ENCODE assay signal across 3 worm cellular contexts in genomic region chrII:8106921-8107695, ce11.
TF ChIP-seq lines count a peak whose summit lies in the region.

TSS of gene chst-1 (minus strand) at chrII:8106971.
TSS of gene C41C4.9 (plus strand) at chrII:8107645.

TF ChIP-seq in whole organism, L1 larva, 84 proteins besides CTCF, POLR2A, EP300 and RAD21 (continued from another document and continues in another):
- TF ChIP-seq unc-130 (tag; optimal IDR thresholded peaks at IDR 0.05; lab: Kevin White, UChicago): peak; percentile 55
- peak; percentile 23 for TF ChIP-seq ceh-8 (GFP tag; optimal IDR thresholded peaks at IDR 0.05; lab: Kevin White, UChicago)
- peak; percentile 81 for TF ChIP-seq C16A3.4 (tag; optimal IDR thresholded peaks at IDR 0.05; lab: Kevin White, UChicago)
- no peak for TF ChIP-seq mef-2 (tag; optimal IDR thresholded peaks at IDR 0.05; lab: Kevin White, UChicago)
- TF ChIP-seq nhr-20 (tag; optimal IDR thresholded peaks at IDR 0.05; lab: Kevin White, UChicago): peak; percentile 61
- TF ChIP-seq ces-1 (GFP tag; optimal IDR thresholded peaks at IDR 0.05; lab: Kevin White, UChicago): no peak
- peak; percentile 57 for TF ChIP-seq vab-15 (tag; optimal IDR thresholded peaks at IDR 0.05; lab: Kevin White, UChicago)
- TF ChIP-seq nhr-84 (tag; optimal IDR thresholded peaks at IDR 0.05; lab: Kevin White, UChicago): no peak
- no peak for TF ChIP-seq fkh-8 (tag; optimal IDR thresholded peaks at IDR 0.05; lab: Kevin White, UChicago)
- TF ChIP-seq mdl-1 (tag; optimal IDR thresholded peaks at IDR 0.05; lab: Kevin White, UChicago): peak in 1 of 2 experiments; percentile 79
- peak; percentile 50 to 51 for TF ChIP-seq efl-1 (optimal IDR thresholded peaks at IDR 0.05; lab: Kevin White, UChicago)
- peak; percentile 20 to 96 for TF ChIP-seq efl-1 (GFP tag; optimal IDR thresholded peaks at IDR 0.05 in 1 of 2; lab: Kevin White, UChicago)
- no peak for TF ChIP-seq lir-3 (tag; optimal IDR thresholded peaks at IDR 0.05; lab: Kevin White, UChicago; ENCODE audit: poor library complexity)
- TF ChIP-seq sox-4 (tag; optimal IDR thresholded peaks at IDR 0.05; lab: Kevin White, UChicago): no peak
- no peak for TF ChIP-seq C34B4.2 (tag; optimal IDR thresholded peaks at IDR 0.05; lab: Kevin White, UChicago)
- TF ChIP-seq lin-15B (tag; optimal IDR thresholded peaks at IDR 0.05; lab: Kevin White, UChicago): no peak
- no peak for TF ChIP-seq pax-3 (tag; optimal IDR thresholded peaks at IDR 0.05; lab: Kevin White, UChicago)
- TF ChIP-seq lin-39 (tag; optimal IDR thresholded peaks at IDR 0.05; lab: Kevin White, UChicago): no peak
- TF ChIP-seq fkh-10 (GFP tag; optimal IDR thresholded peaks at IDR 0.05; lab: Kevin White, UChicago): no peak
- TF ChIP-seq lin-14 (GFP tag; optimal IDR thresholded peaks at IDR 0.05; lab: Kevin White, UChicago): peak; percentile 34
- TF ChIP-seq sptf-1 (tag; optimal IDR thresholded peaks at IDR 0.05; lab: Kevin White, UChicago): no peak
- no peak for TF ChIP-seq nhr-28 (tag; optimal IDR thresholded peaks at IDR 0.05; lab: Kevin White, UChicago)
- TF ChIP-seq ets-5 (GFP tag; IDR thresholded peaks at IDR 0.05; lab: Robert Waterston, UW): no peak
- TF ChIP-seq skn-1 (tag; optimal IDR thresholded peaks at IDR 0.05; lab: Kevin White, UChicago): peak; percentile 76
- TF ChIP-seq lin-13 (GFP tag; optimal IDR thresholded peaks at IDR 0.05; lab: Kevin White, UChicago): peak; percentile 17
- peak; percentile 29 for TF ChIP-seq snpc-4 (tag; optimal IDR thresholded peaks at IDR 0.05; lab: Kevin White, UChicago)
- no peak for TF ChIP-seq isw-1 (GFP tag; IDR thresholded peaks at IDR 0.05; lab: Robert Waterston, UW)
- TF ChIP-seq nhr-71 (tag; optimal IDR thresholded peaks at IDR 0.05; lab: Kevin White, UChicago): peak; percentile 74
- TF ChIP-seq nhr-76 (tag; optimal IDR thresholded peaks at IDR 0.05; lab: Kevin White, UChicago): no peak
- no peak for TF ChIP-seq ceh-88 (GFP tag; IDR thresholded peaks at IDR 0.05; lab: Robert Waterston, UW)
- TF ChIP-seq aha-1 (tag; optimal IDR thresholded peaks at IDR 0.05; lab: Kevin White, UChicago): no peak
- no peak for TF ChIP-seq nhr-237 (tag; optimal IDR thresholded peaks at IDR 0.05; lab: Kevin White, UChicago)
- no peak for TF ChIP-seq nhr-12 (tag; optimal IDR thresholded peaks at IDR 0.05; lab: Kevin White, UChicago)
- no peak for TF ChIP-seq zag-1 (tag; optimal IDR thresholded peaks at IDR 0.05; lab: Kevin White, UChicago)
- no peak for TF ChIP-seq C04F5.9 (tag; optimal IDR thresholded peaks at IDR 0.05; lab: Kevin White, UChicago)
- TF ChIP-seq tlp-1 (tag; optimal IDR thresholded peaks at IDR 0.05; lab: Kevin White, UChicago): no peak
- TF ChIP-seq nhr-11 (tag; optimal IDR thresholded peaks at IDR 0.05; lab: Kevin White, UChicago): no peak
- TF ChIP-seq Y116A8C.19 (tag; optimal IDR thresholded peaks at IDR 0.05; lab: Kevin White, UChicago; ENCODE audit: borderline replicate concordance): no peak
- peak; percentile 19 for TF ChIP-seq irx-1 (tag; optimal IDR thresholded peaks at IDR 0.05; lab: Kevin White, UChicago)
- no peak for TF ChIP-seq sup-37 (GFP tag; optimal IDR thresholded peaks at IDR 0.05; lab: Kevin White, UChicago)
- TF ChIP-seq ama-1 (optimal IDR thresholded peaks at IDR 0.05; lab: Kevin White, UChicago): no peak
- peak; percentile 29 to 84 for TF ChIP-seq lin-35 (GFP tag; optimal IDR thresholded peaks at IDR 0.05; lab: Kevin White, UChicago)
- peak; percentile 70 for TF ChIP-seq nhr-47 (tag; optimal IDR thresholded peaks at IDR 0.05; lab: Kevin White, UChicago)
- TF ChIP-seq nhr-85 (tag; lab: Kevin White, UChicago): peak; percentile 78
- peak; percentile 37 for TF ChIP-seq aly-2 (tag; optimal IDR thresholded peaks at IDR 0.05; lab: Kevin White, UChicago)
- TF ChIP-seq efl-3 (GFP tag; optimal IDR thresholded peaks at IDR 0.05; lab: Kevin White, UChicago): no peak

TF ChIP-seq in whole organism, L3 larva, 47 proteins besides CTCF, POLR2A, EP300 and RAD21 (continued from another document):
- TF ChIP-seq nhr-43 (tag; optimal IDR thresholded peaks at IDR 0.05; lab: Kevin White, UChicago; ENCODE audit: poor library complexity, severe bottlenecking) (peak; percentile 83), nhr-28 (tag; optimal IDR thresholded peaks at IDR 0.05; lab: Kevin White, UChicago) (no peak), nhr-25 (tag; optimal IDR thresholded peaks at IDR 0.05; lab: Kevin White, UChicago) (peak; percentile 75), unc-62 (GFP tag; optimal IDR thresholded peaks at IDR 0.05; lab: Kevin White, UChicago) (no peak), nhr-11 (tag; optimal IDR thresholded peaks at IDR 0.05; lab: Kevin White, UChicago) (no peak), hmg-11 (tag; optimal IDR thresholded peaks at IDR 0.05; lab: Kevin White, UChicago) (no peak), lin-15B (tag; optimal IDR thresholded peaks at IDR 0.05; lab: Kevin White, UChicago) (no peak), fos-1 (tag; optimal IDR thresholded peaks at IDR 0.05; lab: Kevin White, UChicago) (no peak), elt-1 (tag; optimal IDR thresholded peaks at IDR 0.05; lab: Kevin White, UChicago) (no peak), lsy-12 (tag; optimal IDR thresholded peaks at IDR 0.05; lab: Kevin White, UChicago) (peak; percentile 76), ceh-28 (tag; optimal IDR thresholded peaks at IDR 0.05; lab: Kevin White, UChicago) (no peak), snpc-4 (tag; optimal IDR thresholded peaks at IDR 0.05; lab: Kevin White, UChicago) (no peak), elt-3 (tag; optimal IDR thresholded peaks at IDR 0.05; lab: Kevin White, UChicago) (peak in 1 of 3 experiments; percentile 79), pha-4 (tag; optimal IDR thresholded peaks at IDR 0.05; lab: Kevin White, UChicago) (no peak), egl-5 (tag; optimal IDR thresholded peaks at IDR 0.05; lab: Kevin White, UChicago) (peak; percentile 0), nhr-237 (tag; optimal IDR thresholded peaks at IDR 0.05; lab: Kevin White, UChicago) (no peak), nhr-23 (tag; optimal IDR thresholded peaks at IDR 0.05; lab: Kevin White, UChicago) (no peak), ztf-4 (tag; optimal IDR thresholded peaks at IDR 0.05; lab: Kevin White, UChicago) (no peak), elt-2 (tag; optimal IDR thresholded peaks at IDR 0.05; lab: Kevin White, UChicago) (peak; percentile 60), fkh-10 (GFP tag; optimal IDR thresholded peaks at IDR 0.05; lab: Kevin White, UChicago) (no peak)
TF ChIP-seq in whole organism, L3 larva: peak in this region for 14.

TF ChIP-seq in whole organism, young adult, 124 proteins besides CTCF, POLR2A, EP300 and RAD21 (continued from another document and continues in another):
- TF ChIP-seq attf-6 (GFP tag; IDR thresholded peaks at IDR 0.05; lab: Robert Waterston, UW): peak; percentile 51; the same call in 1 of the 2 replicates
- TF ChIP-seq madf-10 (tag; optimal IDR thresholded peaks at IDR 0.05; lab: Kevin White, UChicago): peak; percentile 75
- peak; percentile 84 for TF ChIP-seq fkh-3 (tag; optimal IDR thresholded peaks at IDR 0.05; lab: Kevin White, UChicago)
- TF ChIP-seq C06A6.2 (GFP tag; conservative IDR thresholded peaks at IDR 0.05; lab: Robert Waterston, UW): peak; percentile 53; the same call in 1 of the 2 replicates
- TF ChIP-seq T07F8.4 (tag; optimal IDR thresholded peaks at IDR 0.05; lab: Kevin White, UChicago): peak; percentile 74
- peak; percentile 91 for TF ChIP-seq nfyb-1 (GFP tag; IDR thresholded peaks at IDR 0.05; lab: Robert Waterston, UW)
- TF ChIP-seq gei-17 (GFP tag; optimal IDR thresholded peaks at IDR 0.05; lab: Kevin White, UChicago): no peak
- TF ChIP-seq F39B2.1 (GFP tag; IDR thresholded peaks at IDR 0.05; lab: Robert Waterston, UW): peak; percentile 58; the same call in 1 of the 2 replicates
- peak; percentile 8 for TF ChIP-seq lsy-27 (tag; optimal IDR thresholded peaks at IDR 0.05; lab: Kevin White, UChicago; ENCODE audit: borderline replicate concordance, insufficient read depth)
- 0 out of 2 replicates have a peak, but pooled peaks have one; percentile 90 for TF ChIP-seq F37B4.10 (GFP tag; IDR thresholded peaks at IDR 0.05; lab: Robert Waterston, UW)
- peak; percentile 86 for TF ChIP-seq B0261.1 (tag; optimal IDR thresholded peaks at IDR 0.05; lab: Kevin White, UChicago)
- TF ChIP-seq lsl-1 (GFP tag; optimal IDR thresholded peaks at IDR 0.05; lab: Kevin White, UChicago): no peak
- TF ChIP-seq ceh-100 (GFP tag; IDR thresholded peaks at IDR 0.05; lab: Robert Waterston, UW): peak; percentile 75
- TF ChIP-seq hmg-20 (GFP tag; IDR thresholded peaks at IDR 0.05; lab: Robert Waterston, UW): peak; percentile 75
- TF ChIP-seq dox-1 (GFP tag; IDR thresholded peaks at IDR 0.05; lab: Robert Waterston, UW): no peak
- TF ChIP-seq mes-4 (tag; optimal IDR thresholded peaks at IDR 0.05; lab: Kevin White, UChicago): peak; percentile 68
- TF ChIP-seq rpc-1 (optimal IDR thresholded peaks at IDR 0.05; lab: Kevin White, UChicago): peak; percentile 94
- TF ChIP-seq rpc-1 (tag; optimal IDR thresholded peaks at IDR 0.05; lab: Kevin White, UChicago): peak; percentile 97
- peak; percentile 85 to 97 for TF ChIP-seq rec-8 (tag; optimal IDR thresholded peaks at IDR 0.05; lab: Kevin White, UChicago)
- peak; percentile 88 for TF ChIP-seq chd-7 (tag; optimal IDR thresholded peaks at IDR 0.05; lab: Kevin White, UChicago)
- peak; percentile 67 for TF ChIP-seq nhr-179 (tag; optimal IDR thresholded peaks at IDR 0.05; lab: Kevin White, UChicago)
- TF ChIP-seq F23B12.7 (tag; optimal IDR thresholded peaks at IDR 0.05; lab: Kevin White, UChicago; ENCODE audit: insufficient read depth): peak; percentile 81
- TF ChIP-seq aptf-3 (GFP tag; IDR thresholded peaks at IDR 0.05; lab: Robert Waterston, UW): peak; percentile 89; the same call in 1 of the 2 replicates
- peak; percentile 41 for TF ChIP-seq F49E8.2 (tag; optimal IDR thresholded peaks at IDR 0.05; lab: Kevin White, UChicago; ENCODE audit: insufficient read depth)
- peak; percentile 93 for TF ChIP-seq Y56A3A.18 (GFP tag; IDR thresholded peaks at IDR 0.05; lab: Robert Waterston, UW)
- TF ChIP-seq sea-2 (GFP tag; IDR thresholded peaks at IDR 0.05; lab: Robert Waterston, UW): no peak
- no peak for TF ChIP-seq B0019.2 (GFP tag; conservative IDR thresholded peaks at IDR 0.05; lab: Robert Waterston, UW)
- TF ChIP-seq tlf-1 (GFP tag; optimal IDR thresholded peaks at IDR 0.05; lab: Kevin White, UChicago): peak; percentile 64
- peak; percentile 95 for TF ChIP-seq egl-44 (GFP tag; IDR thresholded peaks at IDR 0.05; lab: Robert Waterston, UW)
- no peak; the same call in 1 of the 2 replicates for TF ChIP-seq lir-1 (GFP tag; conservative IDR thresholded peaks at IDR 0.05; lab: Robert Waterston, UW)
- no peak for TF ChIP-seq lin-35 (GFP tag; optimal IDR thresholded peaks at IDR 0.05; lab: Kevin White, UChicago)
- TF ChIP-seq ccch-3 (GFP tag; optimal IDR thresholded peaks at IDR 0.05; lab: Kevin White, UChicago): no peak
- peak; percentile 36 for TF ChIP-seq ztf-3 (GFP tag; optimal IDR thresholded peaks at IDR 0.05; lab: Kevin White, UChicago)
- peak; percentile 43 for TF ChIP-seq efl-1 (GFP tag; optimal IDR thresholded peaks at IDR 0.05; lab: Kevin White, UChicago)
- TF ChIP-seq B0336.3 (GFP tag; IDR thresholded peaks at IDR 0.05; lab: Robert Waterston, UW): no peak; the same call in 1 of the 2 replicates
- TF ChIP-seq repo-1 (tag; optimal IDR thresholded peaks at IDR 0.05; lab: Kevin White, UChicago): peak; percentile 78
- TF ChIP-seq K11D2.4 (GFP tag; IDR thresholded peaks at IDR 0.05; lab: Robert Waterston, UW): no peak
- peak; percentile 91 for TF ChIP-seq ekl-4 (GFP tag; IDR thresholded peaks at IDR 0.05; lab: Robert Waterston, UW)
- peak; percentile 69 for TF ChIP-seq hmg-1.2 (GFP tag; IDR thresholded peaks at IDR 0.05; lab: Robert Waterston, UW)
- no peak for TF ChIP-seq bed-2 (GFP tag; IDR thresholded peaks at IDR 0.05; lab: Robert Waterston, UW)
- peak; percentile 93 for TF ChIP-seq F57A8.1 (GFP tag; optimal IDR thresholded peaks at IDR 0.05; lab: Kevin White, UChicago)
- TF ChIP-seq lin-26 (GFP tag; IDR thresholded peaks at IDR 0.05; lab: Robert Waterston, UW): peak; percentile 98; the same call in 1 of the 2 replicates
- peak; percentile 35 for TF ChIP-seq F55B11.4 (tag; optimal IDR thresholded peaks at IDR 0.05; lab: Kevin White, UChicago; ENCODE audit: borderline replicate concordance, insufficient read depth)
- TF ChIP-seq attf-5 (GFP tag; optimal IDR thresholded peaks at IDR 0.05; lab: Kevin White, UChicago): peak; percentile 82
- peak; percentile 33; the same call in 1 of the 2 replicates for TF ChIP-seq hsf-1 (GFP tag; IDR thresholded peaks at IDR 0.05; lab: Robert Waterston, UW)
- TF ChIP-seq madf-8 (GFP tag; conservative IDR thresholded peaks at IDR 0.05; lab: Robert Waterston, UW): no peak
- TF ChIP-seq Y95B8A.8 (GFP tag; IDR thresholded peaks at IDR 0.05; lab: Robert Waterston, UW): no peak
- peak; percentile 30 for TF ChIP-seq snpc-1.1 (tag; optimal IDR thresholded peaks at IDR 0.05; lab: Kevin White, UChicago; ENCODE audit: insufficient read depth)
- TF ChIP-seq mel-28 (tag; optimal IDR thresholded peaks at IDR 0.05; lab: Kevin White, UChicago; ENCODE audit: borderline replicate concordance): no peak
- TF ChIP-seq tbx-9 (tag; optimal IDR thresholded peaks at IDR 0.05; lab: Kevin White, UChicago; ENCODE audit: borderline replicate concordance): peak; percentile 61
- peak; percentile 57 for TF ChIP-seq K12H6.12 (tag; optimal IDR thresholded peaks at IDR 0.05; lab: Kevin White, UChicago)
- no peak for TF ChIP-seq mcd-1 (GFP tag; IDR thresholded peaks at IDR 0.05; lab: Robert Waterston, UW)
- TF ChIP-seq F22D6.2 (tag; optimal IDR thresholded peaks at IDR 0.05; lab: Kevin White, UChicago): peak; percentile 74
- TF ChIP-seq lin-40 (tag; optimal IDR thresholded peaks at IDR 0.05; lab: Kevin White, UChicago): no peak
- TF ChIP-seq F52B5.7 (tag; optimal IDR thresholded peaks at IDR 0.05; lab: Kevin White, UChicago): peak; percentile 94
- TF ChIP-seq nhr-120 (GFP tag; IDR thresholded peaks at IDR 0.05; lab: Robert Waterston, UW): no peak
- TF ChIP-seq athp-1 (tag; optimal IDR thresholded peaks at IDR 0.05; lab: Kevin White, UChicago): no peak
- TF ChIP-seq nhr-27 (tag; optimal IDR thresholded peaks at IDR 0.05; lab: Kevin White, UChicago): no peak
- TF ChIP-seq unc-130 (GFP tag; optimal IDR thresholded peaks at IDR 0.05; lab: Kevin White, UChicago): peak; percentile 66
- TF ChIP-seq F10E7.11 (tag; optimal IDR thresholded peaks at IDR 0.05; lab: Kevin White, UChicago): peak; percentile 88
- TF ChIP-seq lag-1 (GFP tag; IDR thresholded peaks at IDR 0.05; lab: Robert Waterston, UW): 0 out of 2 replicates have a peak, but pooled peaks have one; percentile 38
- peak; percentile 87 for TF ChIP-seq ztf-18 (tag; optimal IDR thresholded peaks at IDR 0.05; lab: Kevin White, UChicago)
- TF ChIP-seq ceh-91 (GFP tag; IDR thresholded peaks at IDR 0.05; lab: Robert Waterston, UW): no peak
- TF ChIP-seq Y53G8AR.9 (GFP tag; conservative IDR thresholded peaks at IDR 0.05; lab: Robert Waterston, UW): 0 out of 2 replicates have a peak, but pooled peaks have one; percentile 32
- peak; percentile 88 for TF ChIP-seq ceh-27 (GFP tag; optimal IDR thresholded peaks at IDR 0.05; lab: Kevin White, UChicago)
- no peak for TF ChIP-seq egrh-3 (GFP tag; IDR thresholded peaks at IDR 0.05; lab: Robert Waterston, UW)
- peak; percentile 83 for TF ChIP-seq dpff-1 (tag; optimal IDR thresholded peaks at IDR 0.05; lab: Kevin White, UChicago)
- no peak for TF ChIP-seq Y67H2A.10 (GFP tag; conservative IDR thresholded peaks at IDR 0.05; lab: Robert Waterston, UW)
- TF ChIP-seq somi-1 (GFP tag; optimal IDR thresholded peaks at IDR 0.05; lab: Kevin White, UChicago): peak; percentile 70
- peak; percentile 76 for TF ChIP-seq snpc-3.4 (tag; optimal IDR thresholded peaks at IDR 0.05; lab: Kevin White, UChicago)
- TF ChIP-seq ztf-25 (GFP tag; IDR thresholded peaks at IDR 0.05; lab: Robert Waterston, UW): peak; percentile 96
- peak; percentile 67 for TF ChIP-seq snpc-4 (GFP tag; optimal IDR thresholded peaks at IDR 0.05; lab: Kevin White, UChicago)
- TF ChIP-seq snpc-4 (tag; optimal IDR thresholded peaks at IDR 0.05; lab: Kevin White, UChicago): peak in 2 of 4 experiments; percentile 74 to 75
